Worm (Caenorhabditis elegans) whole organism, L1 larva: Measurements from ENCODE around the gene sorf-2.

Experiments used
- C04F5.9 ChIP-seq: sonication (generic microtip); optimal IDR thresholded peaks from 2 replicates; lab custom pipeline; 2016; ENCODE audit warnings: missing genetic modification characterization, missing compliant biosample characterization
- C34B4.2 ChIP-seq: sonication (generic microtip); optimal IDR thresholded peaks from 2 replicates; lab custom pipeline; 2017; ENCODE audit warnings: mild to moderate bottlenecking, missing genetic modification characterization, missing compliant biosample characterization
- Y116A8C.19 ChIP-seq: sonication (generic microtip); optimal IDR thresholded peaks from 2 replicates; lab custom pipeline; 2016; ENCODE audit warnings: missing compliant biosample characterization, missing genetic modification characterization, borderline replicate concordance
- aha-1 ChIP-seq: fragments of 150-350 bp; optimal IDR thresholded peaks from 2 replicates; lab custom pipeline; 2014; ENCODE audit warnings: missing biosample characterization, missing genetic modification characterization
- alr-1 ChIP-seq: fragments of 200-800 bp; sonication (Bioruptor generic); optimal IDR thresholded peaks from 2 replicates; lab custom pipeline; 2018; ENCODE audit warnings: borderline replicate concordance, mild to moderate bottlenecking, missing genetic modification characterization, missing compliant biosample characterization
- ama-1 ChIP-seq: fragments of 150-350 bp; optimal IDR thresholded peaks from 2 replicates; lab custom pipeline; 2014
- blmp-1 ChIP-seq: fragments of 150-350 bp; optimal IDR thresholded peaks from 2 replicates; lab custom pipeline; 2014; ENCODE audit warnings: missing biosample characterization, missing genetic modification characterization
- ceh-63 ChIP-seq: fragments of 200-800 bp; sonication (Bioruptor generic); optimal IDR thresholded peaks from 2 replicates; lab custom pipeline; 2018; ENCODE audit warnings: mild to moderate bottlenecking, missing genetic modification characterization, missing compliant biosample characterization
- ceh-8 ChIP-seq: fragments of 200-800 bp; sonication (Bioruptor generic); optimal IDR thresholded peaks from 2 replicates; lab custom pipeline; 2018; ENCODE audit warnings: mild to moderate bottlenecking, missing genetic modification characterization, moderate library complexity, missing compliant biosample characterization
- dpl-1 ChIP-seq, 3 experiments: fragments of 150-350 bp in 2 of 3; sonication (generic microtip) in 1 of 3; optimal IDR thresholded peaks; 2 replicates each; lab custom pipeline; 2014 to 2017; ENCODE audit warnings: missing biosample characterization in 3 of 3, missing genetic modification characterization in 3 of 3, missing genetic modification reagents in 3 of 3
- efl-1 ChIP-seq, 4 experiments: fragments of 150-350 bp; optimal IDR thresholded peaks in 3 of 4; peaks in 1 of 4; 1 replicate in 1 of 4; 2 replicates in 3 of 4; lab custom pipeline; 2014; ENCODE audit warnings: missing biosample characterization in 2 of 4, missing genetic modification characterization in 2 of 4, missing genetic modification reagents in 2 of 4
- efl-3 ChIP-seq: fragments of 200-800 bp; sonication (Bioruptor generic); optimal IDR thresholded peaks from 2 replicates; lab custom pipeline; 2018; ENCODE audit warnings: mild to moderate bottlenecking, missing genetic modification characterization, missing compliant biosample characterization
- elt-2 ChIP-seq: sonication (generic microtip); optimal IDR thresholded peaks from 2 replicates; lab custom pipeline; 2016; ENCODE audit warnings: missing genetic modification characterization, mild to moderate bottlenecking, inconsistent platforms, missing compliant biosample characterization, missing genetic modification reagents
- elt-3 ChIP-seq, 6 experiments: fragments of 150-350 bp in 1 of 6; sonication (generic microtip); optimal IDR thresholded peaks; 2 replicates each; lab custom pipeline; 2017 to 2018; ENCODE audit warnings: missing biosample characterization in 6 of 6, missing genetic modification characterization in 6 of 6, inconsistent platforms in 1 of 6
- fkh-8 ChIP-seq: sonication (generic microtip); optimal IDR thresholded peaks from 2 replicates; lab custom pipeline; 2016; ENCODE audit warnings: mild to moderate bottlenecking, missing genetic modification characterization, missing compliant biosample characterization
- fos-1 ChIP-seq: fragments of 150-350 bp; optimal IDR thresholded peaks from 2 replicates; lab custom pipeline; 2014; ENCODE audit warnings: missing biosample characterization, missing genetic modification characterization
- grh-1 ChIP-seq: fragments of 200-800 bp; sonication (Bioruptor generic); IDR thresholded peaks from 2 replicates; pipeline ENCODE4 v1.3.6; 2022; ENCODE audit warnings: missing genetic modification reagents, missing genetic modification characterization, missing compliant biosample characterization
- hlh-4 ChIP-seq: sonication (generic microtip); optimal IDR thresholded peaks from 2 replicates; lab custom pipeline; 2016; ENCODE audit warnings: mild to moderate bottlenecking, missing genetic modification characterization, missing compliant biosample characterization
- irx-1 ChIP-seq: sonication (generic microtip); optimal IDR thresholded peaks from 2 replicates; lab custom pipeline; 2016; ENCODE audit warnings: missing genetic modification characterization, missing compliant biosample characterization
- jun-1 ChIP-seq: fragments of 150-350 bp; optimal IDR thresholded peaks from 2 replicates; lab custom pipeline; 2014; ENCODE audit warnings: missing biosample characterization, missing genetic modification reagents, missing genetic modification characterization
- lin-35 ChIP-seq, 2 experiments: fragments of 150-350 bp; optimal IDR thresholded peaks; 2 replicates each; lab custom pipeline; 2014; ENCODE audit warnings: missing biosample characterization in 2 of 2, missing genetic modification characterization in 2 of 2, missing genetic modification reagents in 2 of 2
- mab-9 ChIP-seq: fragments of 200-800 bp; sonication (Bioruptor generic); IDR thresholded peaks from 2 replicates; pipeline ENCODE4 v1.3.6; 2022; ENCODE audit warnings: missing genetic modification reagents, missing genetic modification characterization, missing compliant biosample characterization
- mef-2 ChIP-seq: fragments of 150-350 bp; optimal IDR thresholded peaks from 2 replicates; lab custom pipeline; 2014; ENCODE audit warnings: missing biosample characterization, missing genetic modification characterization
- mep-1 ChIP-seq: fragments of 150-350 bp; optimal IDR thresholded peaks from 2 replicates; lab custom pipeline; 2014; ENCODE audit warnings: missing biosample characterization, missing genetic modification characterization
- nhr-19 ChIP-seq: fragments of 200-800 bp; sonication (Bioruptor generic); conservative IDR thresholded peaks from 2 replicates; pipeline ENCODE4 v1.3.6; 2022; ENCODE audit warnings: missing genetic modification characterization, missing compliant biosample characterization
- nhr-20 ChIP-seq: sonication (generic microtip); optimal IDR thresholded peaks from 2 replicates; lab custom pipeline; 2016; ENCODE audit warnings: mild to moderate bottlenecking, missing genetic modification characterization, missing compliant biosample characterization
- nhr-47 ChIP-seq: sonication (generic microtip); optimal IDR thresholded peaks from 2 replicates; lab custom pipeline; 2016; ENCODE audit warnings: mild to moderate bottlenecking, missing genetic modification characterization, moderate library complexity, missing compliant biosample characterization
- nhr-71 ChIP-seq: sonication (generic microtip); optimal IDR thresholded peaks from 2 replicates; lab custom pipeline; 2016; ENCODE audit warnings: mild to moderate bottlenecking, missing genetic modification characterization, moderate library complexity, missing compliant biosample characterization
- nhr-84 ChIP-seq: sonication (generic microtip); optimal IDR thresholded peaks from 2 replicates; lab custom pipeline; 2017; ENCODE audit warnings: missing biosample characterization, missing genetic modification characterization
- nhr-85 ChIP-seq: sonication (generic microtip); peaks from one replicate; lab custom pipeline; 2016; ENCODE audit warnings: missing genetic modification characterization, inconsistent platforms, missing compliant biosample characterization
- nhr-90 ChIP-seq: sonication (generic microtip); optimal IDR thresholded peaks from 2 replicates; lab custom pipeline; 2016; ENCODE audit warnings: mild to moderate bottlenecking, missing genetic modification characterization, missing compliant biosample characterization; ENCODE audit not compliant: poor library complexity
- pax-3 ChIP-seq: fragments of 200-800 bp; sonication (Bioruptor generic); optimal IDR thresholded peaks from 2 replicates; lab custom pipeline; 2018; ENCODE audit warnings: mild to moderate bottlenecking, missing genetic modification characterization, moderate library complexity, missing compliant biosample characterization
- pqm-1 ChIP-seq: sonication (generic microtip); optimal IDR thresholded peaks from 3 replicates; lab custom pipeline; 2017; ENCODE audit warnings: missing biosample characterization, missing genetic modification characterization
- rnt-1 ChIP-seq: sonication (generic microtip); optimal IDR thresholded peaks from 2 replicates; lab custom pipeline; 2016; ENCODE audit warnings: mild to moderate bottlenecking, missing genetic modification characterization, moderate library complexity, missing compliant biosample characterization
- sox-4 ChIP-seq: sonication (generic microtip); optimal IDR thresholded peaks from 2 replicates; lab custom pipeline; 2016; ENCODE audit warnings: missing genetic modification characterization, missing compliant biosample characterization
- sup-37 ChIP-seq: fragments of 200-800 bp; sonication (Bioruptor generic); optimal IDR thresholded peaks from 2 replicates; lab custom pipeline; 2018; ENCODE audit warnings: mild to moderate bottlenecking, missing genetic modification characterization, missing compliant biosample characterization
- tbx-2 ChIP-seq: sonication (generic microtip); optimal IDR thresholded peaks from 2 replicates; lab custom pipeline; 2016; ENCODE audit warnings: missing genetic modification characterization, missing compliant biosample characterization
- unc-62 ChIP-seq: fragments of 150-350 bp; optimal IDR thresholded peaks from 2 replicates; lab custom pipeline; 2014; ENCODE audit warnings: missing biosample characterization, missing genetic modification reagents, missing genetic modification characterization
- xbp-1 ChIP-seq: sonication (generic microtip); optimal IDR thresholded peaks from 2 replicates; lab custom pipeline; 2016; ENCODE audit warnings: missing genetic modification characterization, missing compliant biosample characterization
- zip-4 ChIP-seq: fragments of 200-800 bp; sonication (Bioruptor generic); optimal IDR thresholded peaks from 2 replicates; lab custom pipeline; 2018; ENCODE audit warnings: mild to moderate bottlenecking, missing genetic modification characterization, moderate library complexity, missing compliant biosample characterization
- ztf-4 ChIP-seq: fragments of 150-350 bp; optimal IDR thresholded peaks from 2 replicates; lab custom pipeline; 2014; ENCODE audit warnings: missing biosample characterization, missing genetic modification characterization

The sorf-2 gene

ce11 chrIII:5321661-5322060 is 4.8 kb upstream of the sorf-2 start, which contains the start of gene F52C9.3:
TSS of gene F52C9.3 (plus strand) at chrIII:5321885.
- TF ChIP-seq fkh-8 (tag; lab: Kevin White, UChicago) (no peak), ceh-8 (GFP tag; lab: Kevin White, UChicago) (no peak), nhr-19 (GFP tag; lab: Robert Waterston, UW) (no peak), mef-2 (tag; lab: Kevin White, UChicago) (no peak), sup-37 (GFP tag; lab: Kevin White, UChicago) (no peak), nhr-90 (tag; lab: Kevin White, UChicago) (no peak), hlh-4 (tag; lab: Kevin White, UChicago) (no peak), lin-35 (GFP tag; optimal IDR thresholded peaks at IDR 0.05; lab: Kevin White, UChicago) (no peak), blmp-1 (tag; lab: Kevin White, UChicago) (no peak), elt-2 (peak; percentile 29), dpl-1 (GFP tag; optimal IDR thresholded peaks at IDR 0.05; lab: Kevin White, UChicago) (no peak), mab-9 (GFP tag; lab: Robert Waterston, UW) (no peak), irx-1 (no peak), C04F5.9 (no peak), C34B4.2 (tag; lab: Kevin White, UChicago) (no peak), ama-1 (lab: Kevin White, UChicago) (peak; percentile 57), efl-1 (optimal IDR thresholded peaks at IDR 0.05; lab: Kevin White, UChicago) (no peak), efl-1 (GFP tag; optimal IDR thresholded peaks at IDR 0.05 in 1 of 2; lab: Kevin White, UChicago) (peak in 1 of 2 experiments; percentile 57), alr-1 (no peak), xbp-1 (no peak), ceh-63 (GFP tag; lab: Kevin White, UChicago) (no peak), tbx-2 (tag; lab: Kevin White, UChicago) (no peak), nhr-71 (tag; lab: Kevin White, UChicago) (no peak), fos-1 (tag; lab: Kevin White, UChicago) (no peak), nhr-85 (no peak), nhr-20 (no peak), Y116A8C.19 (tag; lab: Kevin White, UChicago) (no peak)
- TF ChIP-seq, all 84 proteins: peak for 3

- TF ChIP-seq aha-1 (tag; lab: Kevin White, UChicago) (no peak), Y116A8C.19 (tag; lab: Kevin White, UChicago) (no peak), fkh-8 (tag; lab: Kevin White, UChicago) (no peak), xbp-1 (no peak), grh-1 (GFP tag; lab: Robert Waterston, UW) (no peak), pax-3 (tag; lab: Kevin White, UChicago) (no peak), hlh-4 (tag; lab: Kevin White, UChicago) (no peak)
- TF ChIP-seq, all 84 proteins: peak for 0
Measured at ce11 chrIII:5329372-5329771, 2.9 kb downstream of the sorf-2 start.

ce11 chrIII:5334517-5335049 is 8.2 kb downstream of the sorf-2 start:
- TF ChIP-seq unc-62, result no peak
- no peak for TF ChIP-seq pqm-1 (tag; lab: Kevin White, UChicago)
- TF ChIP-seq fkh-8 (tag; lab: Kevin White, UChicago), result peak; percentile 62
- TF ChIP-seq nhr-85, result no peak
- TF ChIP-seq nhr-71 (tag; lab: Kevin White, UChicago), result peak; percentile 20
- TF ChIP-seq efl-1 (optimal IDR thresholded peaks at IDR 0.05; lab: Kevin White, UChicago), result no peak
- TF ChIP-seq efl-1 (GFP tag; optimal IDR thresholded peaks at IDR 0.05 in 1 of 2; lab: Kevin White, UChicago), result peak in 1 of 2 experiments; percentile 87
- TF ChIP-seq rnt-1 (tag; lab: Kevin White, UChicago), result peak; percentile 23
- TF ChIP-seq zip-4, result no peak

- TF ChIP-seq mep-1 (tag; lab: Kevin White, UChicago) (no peak), nhr-19 (GFP tag; lab: Robert Waterston, UW) (no peak), sox-4 (tag; lab: Kevin White, UChicago) (no peak), alr-1 (no peak), nhr-47 (tag; lab: Kevin White, UChicago) (no peak), pax-3 (tag; lab: Kevin White, UChicago) (no peak), tbx-2 (tag; lab: Kevin White, UChicago) (no peak), jun-1 (tag; lab: Kevin White, UChicago) (no peak), elt-3 (tag; optimal IDR thresholded peaks at IDR 0.05; lab: Kevin White, UChicago) (no peak), efl-3 (GFP tag; lab: Kevin White, UChicago) (no peak), nhr-84 (tag; lab: Kevin White, UChicago) (no peak), hlh-4 (tag; lab: Kevin White, UChicago) (no peak), ztf-4 (tag; lab: Kevin White, UChicago) (no peak), unc-62 (no peak)
Measured at ce11 chrIII:5338787-5339186, 12.4 kb downstream of the sorf-2 start.
